Worm (Caenorhabditis elegans): ENCODE results near the gene sdz-12.
"Not testable (repeated sequence)": the region's sequence is repeated elsewhere in the genome, so short reads cannot be mapped to it uniquely, and the experiment has no call there.

sdz-12 gene

ce11 chrII:3773130-3773529, 41.5 kb upstream of the sdz-12 start, which contains the start of gene T24E12.10:
TSS of gene T24E12.10 (minus strand) at chrII:3773230.
- TF ChIP-seq ets-4 (tag; optimal IDR thresholded peaks at IDR 0.05) (no peak), hlh-13 (GFP tag; optimal IDR thresholded peaks at IDR 0.05) (no peak)

ce11 chrII:3771640-3772039, 40.0 kb upstream of the sdz-12 start:
- TF ChIP-seq pros-1 (tag; optimal IDR thresholded peaks at IDR 0.05) (no peak), C08G9.2 (tag; optimal IDR thresholded peaks at IDR 0.05) (no peak), Y22D7AL.16 (tag; optimal IDR thresholded peaks at IDR 0.05) (no peak), ahr-1 (tag; optimal IDR thresholded peaks at IDR 0.05) (no peak), hlh-13 (GFP tag; optimal IDR thresholded peaks at IDR 0.05) (no peak), ztf-16 (tag; optimal IDR thresholded peaks at IDR 0.05) (no peak), syd-9 (tag; optimal IDR thresholded peaks at IDR 0.05) (no peak), nhr-11 (tag; optimal IDR thresholded peaks at IDR 0.05) (no peak), mec-3 (tag; optimal IDR thresholded peaks at IDR 0.05; ENCODE audit: borderline replicate concordance) (no peak), tbx-7 (tag; optimal IDR thresholded peaks at IDR 0.05) (no peak), dve-1 (tag; optimal IDR thresholded peaks at IDR 0.05) (no peak), unc-42 (tag; optimal IDR thresholded peaks at IDR 0.05) (no peak)

- TF ChIP-seq ets-4 (tag; optimal IDR thresholded peaks at IDR 0.05) (no peak), nhr-232 (tag; optimal IDR thresholded peaks at IDR 0.05) (no peak), pha-4 (tag; optimal IDR thresholded peaks at IDR 0.05) (no peak), pag-3 (tag; optimal IDR thresholded peaks at IDR 0.05; ENCODE audit: borderline replicate concordance) (no peak), sdc-2 (tag; optimal IDR thresholded peaks at IDR 0.05) (no peak), sox-2 (GFP tag; IDR thresholded peaks at IDR 0.05) (no peak), ceh-45 (GFP tag; IDR thresholded peaks at IDR 0.05) (no peak), dmd-4 (tag; optimal IDR thresholded peaks at IDR 0.05; ENCODE audit: borderline replicate concordance) (no peak), ceh-31 (tag; optimal IDR thresholded peaks at IDR 0.05) (no peak), ceh-24 (tag; optimal IDR thresholded peaks at IDR 0.05) (no peak), ceh-14 (tag; optimal IDR thresholded peaks at IDR 0.05) (no peak), hlh-8 (tag; optimal IDR thresholded peaks at IDR 0.05) (no peak), hlh-30 (tag; optimal IDR thresholded peaks at IDR 0.05; ENCODE audit: insufficient read depth) (no peak), nfya-1 (tag; optimal IDR thresholded peaks at IDR 0.05) (no peak), pax-1 (tag; optimal IDR thresholded peaks at IDR 0.05) (no peak), fax-1 (tag; optimal IDR thresholded peaks at IDR 0.05) (no peak), hlh-13 (GFP tag; optimal IDR thresholded peaks at IDR 0.05) (no peak)
Observed at ce11 chrII:3764486-3764885, 32.9 kb upstream of the sdz-12 start, which contains the start of gene srx-112. TSS of gene srx-112 (minus strand) at chrII:3764586.

ce11 chrII:3761599-3761998, 30.0 kb upstream of the sdz-12 start, which contains the start of gene T24E12.6:
TSS of gene T24E12.6 (minus strand) at chrII:3761699.
- not testable (repeated sequence) for TF ChIP-seq tbx-7 (tag; optimal IDR thresholded peaks at IDR 0.05); pat-9 (tag; optimal IDR thresholded peaks at IDR 0.05); unc-55 (GFP tag; optimal IDR thresholded peaks at IDR 0.05)

ce11 chrII:3759010-3759409, 27.4 kb upstream of the sdz-12 start, which contains the start of gene T24E12.12:
TSS of gene T24E12.12 (plus strand) at chrII:3759290.
- TF ChIP-seq sox-4 (tag; optimal IDR thresholded peaks at IDR 0.05) = no peak
- no peak for TF ChIP-seq elt-2 (tag; optimal IDR thresholded peaks at IDR 0.05)
- TF ChIP-seq mec-3 (tag; optimal IDR thresholded peaks at IDR 0.05; ENCODE audit: borderline replicate concordance) = no peak
- TF ChIP-seq sdc-2 (tag; optimal IDR thresholded peaks at IDR 0.05) = no peak
- no peak for TF ChIP-seq npax-4 (tag; optimal IDR thresholded peaks at IDR 0.05)
- TF ChIP-seq pros-1 (tag; optimal IDR thresholded peaks at IDR 0.05) = no peak
- no peak for TF ChIP-seq hlh-6 (tag; optimal IDR thresholded peaks at IDR 0.05)
- TF ChIP-seq tbx-7 (tag; optimal IDR thresholded peaks at IDR 0.05) = no peak

All from whole organism, late embryonic.